Fruit fly (Drosophila melanogaster): Measurements from ENCODE around the gene Gr93c.

The Gr93c gene

DNA sequence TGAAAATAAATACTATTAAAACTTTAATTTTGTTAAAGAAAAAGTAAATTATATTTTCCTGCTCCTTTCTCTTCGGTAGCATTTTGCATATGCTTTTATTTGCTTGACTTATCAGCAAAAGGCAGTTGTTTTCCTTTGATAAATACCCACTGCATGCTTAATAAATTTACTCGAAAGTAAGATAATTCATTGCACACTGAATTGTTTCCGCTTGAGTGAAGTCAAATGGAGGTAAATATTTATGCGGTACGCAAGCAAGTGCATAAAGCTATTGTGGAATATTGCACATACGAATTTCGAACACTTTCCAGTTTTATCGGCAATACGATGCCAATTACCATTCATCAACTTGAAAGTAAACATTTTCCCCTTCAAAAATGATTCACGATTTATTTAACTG is 22.0 kb downstream of the Gr93c start (continued):
- TF ChIP-seq achi (GFP tag; optimal IDR thresholded peaks at IDR 0.05), result peak; percentile 34
- no peak for TF ChIP-seq Sox14 (GFP tag; optimal IDR thresholded peaks at IDR 0.05)
- no peak for TF ChIP-seq net (GFP tag; optimal IDR thresholded peaks at IDR 0.05)
- TF ChIP-seq eg (GFP tag; IDR thresholded peaks at IDR 0.05), result no peak
- peak; percentile 33 for TF ChIP-seq CG9139 (GFP tag; optimal IDR thresholded peaks at IDR 0.05)
- TF ChIP-seq CG11902 (GFP tag; optimal IDR thresholded peaks at IDR 0.05), result no peak
- no peak for TF ChIP-seq CG31627 (GFP tag; optimal IDR thresholded peaks at IDR 0.05)
- peak; percentile 8 for TF ChIP-seq CG7368 (GFP tag; optimal IDR thresholded peaks at IDR 0.05)
- no peak for TF ChIP-seq CG16779 (tag; optimal IDR thresholded peaks at IDR 0.05)
- no peak for TF ChIP-seq CG8319 (GFP tag; optimal IDR thresholded peaks at IDR 0.05)

- TF ChIP-seq vri (GFP tag; optimal IDR thresholded peaks at IDR 0.05), result no peak
- TF ChIP-seq Smox (GFP tag; optimal IDR thresholded peaks at IDR 0.05), result no peak
- TF ChIP-seq CG16779 (tag; optimal IDR thresholded peaks at IDR 0.05), result no peak
- TF ChIP-seq CG31627 (GFP tag; optimal IDR thresholded peaks at IDR 0.05), result no peak
- TF ChIP-seq CG6163 (GFP tag; IDR thresholded peaks at IDR 0.05), result no peak
- no peak for TF ChIP-seq CG9139 (GFP tag; optimal IDR thresholded peaks at IDR 0.05)
- peak; percentile 19 for TF ChIP-seq esn (GFP tag; optimal IDR thresholded peaks at IDR 0.05)
- TF ChIP-seq CG10631 (GFP tag; optimal IDR thresholded peaks at IDR 0.05), result no peak
- no peak for TF ChIP-seq lz (GFP tag; optimal IDR thresholded peaks at IDR 0.05)
- no peak for TF ChIP-seq cyc (GFP tag; optimal IDR thresholded peaks at IDR 0.05)
- TF ChIP-seq Gug (GFP tag; IDR thresholded peaks at IDR 0.05), result no peak
- TF ChIP-seq pdm3 (GFP tag; optimal IDR thresholded peaks at IDR 0.05), result peak; percentile 6
- no peak for TF ChIP-seq CG3919 (GFP tag; optimal IDR thresholded peaks at IDR 0.05)
- TF ChIP-seq topi (GFP tag; optimal IDR thresholded peaks at IDR 0.05), result no peak
- no peak for TF ChIP-seq Sox14 (GFP tag; optimal IDR thresholded peaks at IDR 0.05)
- TF ChIP-seq Hr38 (GFP tag; optimal IDR thresholded peaks at IDR 0.05), result no peak
- TF ChIP-seq Lpt (GFP tag; optimal IDR thresholded peaks at IDR 0.05), result no peak
- TF ChIP-seq salr (GFP tag; optimal IDR thresholded peaks at IDR 0.05), result no peak
- peak; percentile 73 for TF ChIP-seq fkh (GFP tag; optimal IDR thresholded peaks at IDR 0.05)
- no peak for TF ChIP-seq dac (GFP tag; optimal IDR thresholded peaks at IDR 0.05)
- TF ChIP-seq CG8119 (GFP tag; IDR thresholded peaks at IDR 0.05), result no peak
- no peak for TF ChIP-seq Blimp-1 (GFP tag; optimal IDR thresholded peaks at IDR 0.05)
- no peak for TF ChIP-seq ss (GFP tag; optimal IDR thresholded peaks at IDR 0.05)
- no peak for TF ChIP-seq CG3032 (tag; optimal IDR thresholded peaks at IDR 0.05)
- TF ChIP-seq CG34406 (GFP tag; optimal IDR thresholded peaks at IDR 0.05), result no peak
- TF ChIP-seq fd59A (GFP tag; optimal IDR thresholded peaks at IDR 0.05), result no peak
- TF ChIP-seq CG1621 (tag; optimal IDR thresholded peaks at IDR 0.05), result no peak
- no peak for TF ChIP-seq Ets21C (GFP tag; optimal IDR thresholded peaks at IDR 0.05)
- TF ChIP-seq CG6276 (GFP tag; optimal IDR thresholded peaks at IDR 0.05), result no peak
- no peak for TF ChIP-seq Eip78C (GFP tag)
- TF ChIP-seq Ets96B (tag; optimal IDR thresholded peaks at IDR 0.05), result no peak
- TF ChIP-seq Sox102F (GFP tag; optimal IDR thresholded peaks at IDR 0.05), result no peak
- TF ChIP-seq CG8319 (GFP tag; optimal IDR thresholded peaks at IDR 0.05), result no peak
- no peak for TF ChIP-seq CG6792 (GFP tag; optimal IDR thresholded peaks at IDR 0.05)
- TF ChIP-seq CG32006 (GFP tag; optimal IDR thresholded peaks at IDR 0.05), result no peak
- peak; percentile 3 for TF ChIP-seq Hr4 (GFP tag; optimal IDR thresholded peaks at IDR 0.05)
- peak; percentile 52 for TF ChIP-seq svp (GFP tag)
- peak; percentile 5 for TF ChIP-seq Hr39 (GFP tag; optimal IDR thresholded peaks at IDR 0.05)
- TF ChIP-seq Sox15 (GFP tag; optimal IDR thresholded peaks at IDR 0.05), result no peak
These were observed 22.5 kb downstream of the Gr93c start, which contains the start of gene CASK for dm6 chr3R:21822562-21822933. Gene CASK (minus strand): TSS chr3R:21822674.

Data from whole organism, prepupa.